Fruit fly (Drosophila melanogaster) whole organism, embryonic: ENCODE results near the gene tws.

Experiments
- Atf6 ChIP-seq: fragments of 200-800 bp; sonication (Bioruptor generic); IDR thresholded peaks from 2 replicates; pipeline ENCODE4 v1.3.6; 2022; ENCODE audit warnings: missing biosample characterization, missing genetic modification characterization
- C15 ChIP-seq: fragments of 200-800 bp; sonication (Bioruptor generic); IDR thresholded peaks from 3 replicates; pipeline ENCODE4 v1.3.6; 2022; ENCODE audit warnings: missing biosample characterization, missing genetic modification characterization
- CG10543 ChIP-seq: fragments of 200-800 bp; sonication (Bioruptor generic); optimal IDR thresholded peaks from 3 replicates; lab custom pipeline; 2017; ENCODE audit warnings: missing biosample characterization, mild to moderate bottlenecking, missing genetic modification characterization, moderate library complexity
- CG11723 ChIP-seq: fragments of 200-800 bp; sonication (Bioruptor generic); optimal IDR thresholded peaks from 2 replicates; lab custom pipeline; 2017; ENCODE audit warnings: missing biosample characterization, mild to moderate bottlenecking, missing genetic modification characterization
- CG14441 ChIP-seq: fragments of 200-800 bp; sonication (Bioruptor generic); IDR thresholded peaks from 2 replicates; pipeline ENCODE4 v1.3.6; 2022; ENCODE audit warnings: missing biosample characterization, missing genetic modification characterization
- CG14667 ChIP-seq: fragments of 200-800 bp; sonication (Bioruptor generic); IDR thresholded peaks from 2 replicates; pipeline ENCODE4 v1.3.6; 2022; ENCODE audit warnings: missing biosample characterization, missing genetic modification characterization
- CG14710 ChIP-seq: fragments of 200-800 bp; sonication (Bioruptor generic); optimal IDR thresholded peaks from 3 replicates; lab custom pipeline; 2019; ENCODE audit warnings: missing biosample characterization, mild to moderate bottlenecking, missing genetic modification characterization, moderate library complexity
- CG1603 ChIP-seq: fragments of 200-800 bp; sonication (Bioruptor generic); optimal IDR thresholded peaks from 2 replicates; lab custom pipeline; 2019; ENCODE audit warnings: missing biosample characterization, mild to moderate bottlenecking, missing genetic modification characterization, moderate library complexity
- CG17912 ChIP-seq: fragments of 200-800 bp; sonication (Bioruptor generic); optimal IDR thresholded peaks from 2 replicates; lab custom pipeline; 2018; ENCODE audit warnings: missing biosample characterization, mild to moderate bottlenecking, missing genetic modification characterization
- CG18262 ChIP-seq: fragments of 200-800 bp; optimal IDR thresholded peaks from 3 replicates; lab custom pipeline; 2019; ENCODE audit warnings: missing biosample characterization, mild to moderate bottlenecking, missing genetic modification characterization, moderate library complexity
- CG2116 ChIP-seq: fragments of 200-800 bp; sonication (Bioruptor generic); optimal IDR thresholded peaks from 3 replicates; lab custom pipeline; 2018; ENCODE audit warnings: missing biosample characterization, mild to moderate bottlenecking, missing genetic modification characterization
- CG2678 ChIP-seq: fragments of 200-800 bp; sonication (Bioruptor generic); optimal IDR thresholded peaks from 3 replicates; lab custom pipeline; 2019; ENCODE audit warnings: missing biosample characterization, mild to moderate bottlenecking, missing genetic modification characterization, moderate library complexity
- CG30403 ChIP-seq: fragments of 200-800 bp; sonication (Bioruptor generic); optimal IDR thresholded peaks from 3 replicates; lab custom pipeline; 2016; ENCODE audit warnings: missing biosample characterization, missing genetic modification characterization
- CG3281 ChIP-seq: fragments of 200-800 bp; sonication (Bioruptor generic); optimal IDR thresholded peaks from 3 replicates; lab custom pipeline; 2017; ENCODE audit warnings: missing biosample characterization, mild to moderate bottlenecking, missing genetic modification characterization
- CG4282 ChIP-seq: fragments of 200-800 bp; sonication (Bioruptor generic); optimal IDR thresholded peaks from 2 replicates; lab custom pipeline; 2016; ENCODE audit warnings: missing biosample characterization, missing genetic modification characterization
- CG4360 ChIP-seq: fragments of 200-800 bp; sonication (Bioruptor generic); IDR thresholded peaks from 2 replicates; pipeline ENCODE4 v1.3.6; 2022; ENCODE audit warnings: missing biosample characterization, missing genetic modification characterization
- CG43689 ChIP-seq: fragments of 200-800 bp; sonication (Bioruptor generic); IDR thresholded peaks from 2 replicates; pipeline ENCODE4 v1.3.6; 2022; ENCODE audit warnings: missing biosample characterization, missing genetic modification characterization
- CG6683 ChIP-seq: fragments of 200-800 bp; sonication (Bioruptor generic); optimal IDR thresholded peaks from 2 replicates; lab custom pipeline; 2017; ENCODE audit warnings: missing biosample characterization, mild to moderate bottlenecking, missing genetic modification characterization, missing genetic modification reagents
- CG7372 ChIP-seq: fragments of 200-800 bp; sonication (Bioruptor generic); IDR thresholded peaks from 2 replicates; pipeline ENCODE4 v1.3.6; 2022; ENCODE audit warnings: missing biosample characterization, missing genetic modification characterization
- CG8290 ChIP-seq, 3 experiments: fragments of 200-800 bp; sonication (Bioruptor generic); optimal IDR thresholded peaks; 2 replicates each; lab custom pipeline; 2016 to 2019; ENCODE audit warnings: missing biosample characterization in 3 of 3, missing genetic modification characterization in 3 of 3, mild to moderate bottlenecking in 2 of 3, moderate library complexity in 1 of 3
- CG8924 ChIP-seq: fragments of 200-800 bp; optimal IDR thresholded peaks from 3 replicates; lab custom pipeline; 2019; ENCODE audit warnings: missing biosample characterization, mild to moderate bottlenecking, missing genetic modification characterization, moderate library complexity
- CG8944 ChIP-seq: fragments of 200-800 bp; sonication (Bioruptor generic); optimal IDR thresholded peaks from 3 replicates; lab custom pipeline; 2016; ENCODE audit warnings: missing biosample characterization, missing genetic modification characterization
- CG9727 ChIP-seq: fragments of 200-800 bp; sonication (Bioruptor generic); optimal IDR thresholded peaks from 3 replicates; lab custom pipeline; 2017; ENCODE audit warnings: missing biosample characterization, mild to moderate bottlenecking, missing genetic modification characterization
- CkIIα-i1 ChIP-seq: fragments of 200-800 bp; sonication (Bioruptor generic); IDR thresholded peaks from 2 replicates; pipeline ENCODE4 v1.3.6; 2022; ENCODE audit warnings: missing biosample characterization, missing genetic modification characterization
- D ChIP-seq, 2 experiments: fragments of 200-800 bp in 1 of 2; fragments of >200 bp in 1 of 2; sonication (Bioruptor generic) in 1 of 2; optimal IDR thresholded peaks; 2 replicates in 1 of 2; 3 replicates in 1 of 2; lab custom pipeline; 2017; ENCODE audit warnings: mild to moderate bottlenecking in 1 of 2, missing biosample characterization in 1 of 2, missing genetic modification characterization in 1 of 2, missing genetic modification reagents in 1 of 2
- D19A ChIP-seq: fragments of 200-800 bp; optimal IDR thresholded peaks from 3 replicates; lab custom pipeline; 2019; ENCODE audit warnings: missing biosample characterization, mild to moderate bottlenecking, missing genetic modification characterization, moderate library complexity
- Deaf1 ChIP-seq: fragments of 200-800 bp; optimal IDR thresholded peaks from 3 replicates; lab custom pipeline; 2019; ENCODE audit warnings: missing biosample characterization, mild to moderate bottlenecking, missing genetic modification characterization, moderate library complexity
- Ets97D ChIP-seq: fragments of 200-800 bp; sonication (Bioruptor generic); optimal IDR thresholded peaks from 3 replicates; lab custom pipeline; 2016; ENCODE audit warnings: missing biosample characterization, missing genetic modification characterization
- H15 ChIP-seq: fragments of 200-800 bp; sonication (Bioruptor generic); IDR thresholded peaks from 3 replicates; pipeline ENCODE4 v1.3.6; 2022; ENCODE audit warnings: missing biosample characterization, missing genetic modification characterization
- Meics ChIP-seq: fragments of 200-800 bp; sonication (Bioruptor generic); optimal IDR thresholded peaks from 2 replicates; lab custom pipeline; 2017; ENCODE audit warnings: missing biosample characterization, mild to moderate bottlenecking, missing genetic modification characterization
- Oaz ChIP-seq: fragments of 200-800 bp; sonication (Bioruptor generic); IDR thresholded peaks from 2 replicates; pipeline ENCODE4 v1.3.6; 2022; ENCODE audit warnings: missing biosample characterization, missing genetic modification characterization
- PHDP ChIP-seq: fragments of 200-800 bp; sonication (Bioruptor generic); optimal IDR thresholded peaks from 3 replicates; lab custom pipeline; 2018; ENCODE audit warnings: missing biosample characterization, mild to moderate bottlenecking, missing genetic modification characterization, moderate library complexity
- Sin3A ChIP-seq: fragments of >200 bp; optimal IDR thresholded peaks from 2 replicates; lab custom pipeline; 2018
- Six4 ChIP-seq: fragments of 200-800 bp; sonication (Bioruptor generic); optimal IDR thresholded peaks from 2 replicates; lab custom pipeline; 2016; ENCODE audit warnings: missing biosample characterization, missing genetic modification characterization
- Sox102F ChIP-seq: fragments of 200-800 bp; sonication (Bioruptor generic); optimal IDR thresholded peaks from 2 replicates; lab custom pipeline; 2018; ENCODE audit warnings: missing biosample characterization, mild to moderate bottlenecking, missing genetic modification characterization, moderate library complexity
- Sry-β ChIP-seq: fragments of 200-800 bp; sonication (Bioruptor generic); optimal IDR thresholded peaks from 2 replicates; lab custom pipeline; 2018; ENCODE audit warnings: missing biosample characterization, mild to moderate bottlenecking, missing genetic modification characterization, moderate library complexity
- Trl ChIP-seq, 3 experiments: fragments of >200 bp in 2 of 3; fragments of 200-800 bp in 1 of 3; sonication (Bioruptor generic) in 1 of 3; optimal IDR thresholded peaks; 2 replicates in 1 of 3; 3 replicates in 2 of 3; lab custom pipeline; 2016 to 2017; ENCODE audit warnings: missing biosample characterization in 1 of 3, missing genetic modification characterization in 1 of 3
- Usf ChIP-seq: fragments of 200-800 bp; sonication (Bioruptor generic); optimal IDR thresholded peaks from 2 replicates; lab custom pipeline; 2017; ENCODE audit warnings: missing genotype, missing biosample characterization, missing genetic modification characterization
- ac ChIP-seq: fragments of 200-800 bp; sonication (Bioruptor generic); optimal IDR thresholded peaks from 3 replicates; lab custom pipeline; 2017; ENCODE audit warnings: missing biosample characterization, mild to moderate bottlenecking, missing genetic modification characterization
- bsh ChIP-seq, 2 experiments: fragments of 200-800 bp; sonication (Bioruptor generic); optimal IDR thresholded peaks; 2 replicates each; lab custom pipeline; 2017 to 2018; ENCODE audit warnings: mild to moderate bottlenecking in 2 of 2, missing biosample characterization in 2 of 2, missing genetic modification characterization in 2 of 2, moderate library complexity in 1 of 2
- cg ChIP-seq: fragments of 200-800 bp; sonication (Bioruptor generic); optimal IDR thresholded peaks from 3 replicates; lab custom pipeline; 2019; ENCODE audit warnings: missing biosample characterization, mild to moderate bottlenecking, missing genetic modification characterization, moderate library complexity
- dysf ChIP-seq: fragments of 200-800 bp; sonication (Bioruptor generic); IDR thresholded peaks from 3 replicates; pipeline ENCODE4 v1.3.6; 2022; ENCODE audit warnings: missing biosample characterization, missing genetic modification characterization
- kni ChIP-seq: fragments of 200-800 bp; sonication (Bioruptor generic); optimal IDR thresholded peaks from 3 replicates; lab custom pipeline; 2017; ENCODE audit warnings: mild to moderate bottlenecking, missing biosample characterization, missing genetic modification reagents, missing genetic modification characterization
- nom ChIP-seq: fragments of 200-800 bp; sonication (Bioruptor generic); optimal IDR thresholded peaks from 2 replicates; lab custom pipeline; 2017; ENCODE audit warnings: missing biosample characterization, missing genetic modification characterization, mild to moderate bottlenecking, moderate library complexity, missing genetic modification reagents
- rib ChIP-seq: fragments of 200-800 bp; sonication (Bioruptor generic); IDR thresholded peaks from 2 replicates; pipeline ENCODE4 v1.3.6; 2022; ENCODE audit warnings: missing biosample characterization, missing genetic modification characterization
- slp2 ChIP-seq: fragments of 200-800 bp; sonication (Bioruptor generic); optimal IDR thresholded peaks from 2 replicates; lab custom pipeline; 2016; ENCODE audit warnings: missing biosample characterization, missing genetic modification characterization
- stc ChIP-seq: fragments of 200-800 bp; sonication (Bioruptor generic); IDR thresholded peaks from 2 replicates; pipeline ENCODE4 v1.3.6; 2022; ENCODE audit warnings: missing biosample characterization, missing genetic modification characterization
- tll ChIP-seq, 2 experiments: fragments of 200-800 bp in 1 of 2; fragments of >200 bp in 1 of 2; sonication (Bioruptor generic) in 1 of 2; optimal IDR thresholded peaks; 2 replicates each; lab custom pipeline; 2017 to 2019; ENCODE audit warnings: missing biosample characterization in 2 of 2, missing genetic modification characterization in 2 of 2, mild to moderate bottlenecking in 1 of 2, moderate library complexity in 1 of 2
- zen ChIP-seq: fragments of 200-800 bp; sonication (Bioruptor generic); optimal IDR thresholded peaks from 3 replicates; lab custom pipeline; 2018; ENCODE audit warnings: missing biosample characterization, mild to moderate bottlenecking, missing genetic modification characterization, moderate library complexity
- zfh2 ChIP-seq: fragments of 200-800 bp; sonication (Bioruptor generic); optimal IDR thresholded peaks from 2 replicates; lab custom pipeline; 2016; ENCODE audit warnings: missing biosample characterization, missing genetic modification characterization

Gene tws

dm6 chr3R:10134341-10134668 is 5.3 kb downstream of the tws start (continued):
- TF ChIP-seq CG4360 (GFP tag; lab: Robert Waterston, UW), result 0 out of 2 replicates have a peak, but pooled peaks have one; percentile 18
- TF ChIP-seq CG8290 (GFP tag; optimal IDR thresholded peaks at IDR 0.05; lab: Kevin White, UChicago), result peak; percentile 44
- peak; percentile 48 to 82 for TF ChIP-seq CG8290 (tag; optimal IDR thresholded peaks at IDR 0.05; lab: Kevin White, UChicago)
- no peak for TF ChIP-seq CG11723 (GFP tag; lab: Kevin White, UChicago)
- no peak for TF ChIP-seq Sry-β
- TF ChIP-seq C15 (GFP tag; lab: Robert Waterston, UW), result no peak
- TF ChIP-seq slp2 (GFP tag; lab: Kevin White, UChicago), result no peak
- TF ChIP-seq zen (tag; lab: Kevin White, UChicago), result no peak
- TF ChIP-seq CG1603, result peak; percentile 65
- TF ChIP-seq CG7372 (GFP tag; lab: Robert Waterston, UW), result no peak
- TF ChIP-seq CG14667 (GFP tag; lab: Robert Waterston, UW), result no peak
- TF ChIP-seq tll (GFP tag; optimal IDR thresholded peaks at IDR 0.05; lab: Kevin White, UChicago), result no peak
- no peak for TF ChIP-seq Trl (optimal IDR thresholded peaks at IDR 0.05; lab: Kevin White, UChicago)
- peak; percentile 56 for TF ChIP-seq Trl (GFP tag; optimal IDR thresholded peaks at IDR 0.05; lab: Kevin White, UChicago)
- peak; percentile 21 for TF ChIP-seq Sin3A (lab: Kevin White, UChicago)
- peak; percentile 0 for TF ChIP-seq PHDP (tag; lab: Kevin White, UChicago)
- no peak for TF ChIP-seq CG14441 (GFP tag; lab: Robert Waterston, UW)
- no peak for TF ChIP-seq CG17912 (GFP tag; lab: Kevin White, UChicago)
- TF ChIP-seq kni (GFP tag; lab: Kevin White, UChicago), result no peak
- TF ChIP-seq bsh (GFP tag; optimal IDR thresholded peaks at IDR 0.05; lab: Kevin White, UChicago), result peak in 1 of 2 experiments; percentile 13
- peak; percentile 74 for TF ChIP-seq zfh2
- TF ChIP-seq CkIIα-i1, result no peak
- TF ChIP-seq CG2678, result no peak
- no peak for TF ChIP-seq H15
- TF ChIP-seq Deaf1 (tag; lab: Kevin White, UChicago), result no peak
- no peak for TF ChIP-seq CG4282 (GFP tag; lab: Kevin White, UChicago)
- peak; percentile 17 for TF ChIP-seq CG8924
- no peak for TF ChIP-seq stc
- TF ChIP-seq Oaz (GFP tag; lab: Robert Waterston, UW), result no peak
- TF ChIP-seq Six4 (GFP tag; lab: Kevin White, UChicago), result no peak
- peak; percentile 2 for TF ChIP-seq CG18262
- no peak for TF ChIP-seq CG9727 (GFP tag; lab: Kevin White, UChicago)
- no peak for TF ChIP-seq Usf (GFP tag; lab: Kevin White, UChicago)
- peak; percentile 15 for TF ChIP-seq CG10543 (GFP tag; lab: Kevin White, UChicago)
- no peak for TF ChIP-seq ac (GFP tag; lab: Kevin White, UChicago)
- TF ChIP-seq CG8944 (GFP tag; lab: Kevin White, UChicago), result peak; percentile 38
- no peak for TF ChIP-seq CG3281 (GFP tag; lab: Kevin White, UChicago)
- peak; percentile 17 for TF ChIP-seq nom (GFP tag; lab: Kevin White, UChicago)
- TF ChIP-seq CG30403 (GFP tag; lab: Kevin White, UChicago), result peak; percentile 44
- no peak for TF ChIP-seq cg (GFP tag; lab: Kevin White, UChicago)
- TF ChIP-seq dysf (GFP tag; lab: Robert Waterston, UW), result 0 out of 3 replicates have a peak, but pooled peaks have one; percentile 27
- TF ChIP-seq CG2116, result peak; percentile 20
- TF ChIP-seq Meics (GFP tag; lab: Kevin White, UChicago), result no peak
- no peak for TF ChIP-seq Atf6 (GFP tag; lab: Robert Waterston, UW)
- TF ChIP-seq D (optimal IDR thresholded peaks at IDR 0.05; lab: Kevin White, UChicago), result peak; percentile 38
- TF ChIP-seq D (GFP tag; optimal IDR thresholded peaks at IDR 0.05; lab: Kevin White, UChicago), result no peak
- TF ChIP-seq Sox102F (GFP tag; lab: Kevin White, UChicago), result no peak
- no peak for TF ChIP-seq CG43689 (GFP tag; lab: Robert Waterston, UW)
- TF ChIP-seq Ets97D, result peak; percentile 68
- TF ChIP-seq rib, result peak; percentile 76
- no peak for TF ChIP-seq CG6683 (GFP tag; lab: Kevin White, UChicago)
- peak; percentile 31 for TF ChIP-seq CG14710 (tag; lab: Kevin White, UChicago)
- TF ChIP-seq D19A, result no peak
